Fruit fly (Drosophila melanogaster) whole organism, prepupa: ENCODE data around the gene bab1.

Experiments
- CG10631 ChIP-seq: fragments of 200-800 bp; sonication (Bioruptor generic); optimal IDR thresholded peaks from 2 replicates; lab custom pipeline; 2016; ENCODE audit warnings: missing biosample characterization, missing genetic modification characterization
- CG10669 ChIP-seq: fragments of 200-800 bp; sonication (Bioruptor generic); optimal IDR thresholded peaks from 3 replicates; lab custom pipeline; 2018; ENCODE audit warnings: missing biosample characterization, mild to moderate bottlenecking, missing genetic modification characterization, moderate library complexity
- CG11294 ChIP-seq: fragments of 200-800 bp; sonication (Bioruptor generic); IDR thresholded peaks from 2 replicates; pipeline ENCODE4 v1.3.6; 2022; ENCODE audit warnings: missing biosample characterization, missing genetic modification characterization
- CG11902 ChIP-seq: fragments of 200-800 bp; sonication (Bioruptor generic); optimal IDR thresholded peaks from 3 replicates; lab custom pipeline; 2016; ENCODE audit warnings: missing biosample characterization, missing genetic modification characterization
- CG15336 ChIP-seq: fragments of 200-800 bp; sonication (Bioruptor generic); IDR thresholded peaks from 2 replicates; pipeline ENCODE4 v1.3.6; 2022; ENCODE audit warnings: missing biosample characterization, missing genetic modification characterization
- CG1621 ChIP-seq: fragments of 200-800 bp; sonication (Bioruptor generic); optimal IDR thresholded peaks from 3 replicates; lab custom pipeline; 2018; ENCODE audit warnings: missing biosample characterization, mild to moderate bottlenecking, missing genetic modification characterization
- CG16779 ChIP-seq: fragments of 200-800 bp; sonication (Bioruptor generic); optimal IDR thresholded peaks from 3 replicates; lab custom pipeline; 2017; ENCODE audit warnings: missing biosample characterization, mild to moderate bottlenecking, missing genetic modification characterization
- CG3032 ChIP-seq: fragments of 200-800 bp; optimal IDR thresholded peaks from 2 replicates; lab custom pipeline; 2019; ENCODE audit warnings: missing biosample characterization, mild to moderate bottlenecking, missing genetic modification characterization, moderate library complexity
- CG31627 ChIP-seq: fragments of 200-800 bp; sonication (Bioruptor generic); optimal IDR thresholded peaks from 3 replicates; lab custom pipeline; 2016; ENCODE audit warnings: missing biosample characterization, missing genetic modification characterization
- CG32006 ChIP-seq: fragments of 200-800 bp; sonication (Bioruptor generic); optimal IDR thresholded peaks from 3 replicates; lab custom pipeline; 2017; ENCODE audit warnings: missing biosample characterization, mild to moderate bottlenecking, missing genetic modification characterization
- CG34406 ChIP-seq: fragments of 200-800 bp; sonication (Bioruptor generic); optimal IDR thresholded peaks from 3 replicates; lab custom pipeline; 2016; ENCODE audit warnings: missing biosample characterization, missing genetic modification characterization
- CG3919 ChIP-seq: fragments of 200-800 bp; sonication (Bioruptor generic); optimal IDR thresholded peaks from 3 replicates; lab custom pipeline; 2016; ENCODE audit warnings: missing biosample characterization, missing genetic modification characterization
- CG6163 ChIP-seq: fragments of 200-800 bp; sonication (Bioruptor generic); IDR thresholded peaks from 3 replicates; pipeline ENCODE4 v1.3.6; 2022; ENCODE audit warnings: missing biosample characterization, missing genetic modification characterization
- CG6792 ChIP-seq: fragments of 200-800 bp; sonication (Bioruptor generic); optimal IDR thresholded peaks from 3 replicates; lab custom pipeline; 2016; ENCODE audit warnings: missing biosample characterization, missing genetic modification characterization
- CG6808 ChIP-seq: fragments of 200-800 bp; sonication (Bioruptor generic); optimal IDR thresholded peaks from 3 replicates; lab custom pipeline; 2017; ENCODE audit warnings: missing biosample characterization, missing genetic modification characterization, mild to moderate bottlenecking, moderate library complexity, missing genetic modification reagents
- CG7368 ChIP-seq: fragments of 200-800 bp; sonication (Bioruptor generic); optimal IDR thresholded peaks from 3 replicates; lab custom pipeline; 2016; ENCODE audit warnings: missing biosample characterization, missing genetic modification characterization
- CG8119 ChIP-seq: fragments of 200-800 bp; sonication (Bioruptor generic); IDR thresholded peaks from 3 replicates; pipeline ENCODE4 v1.3.6; 2022; ENCODE audit warnings: missing biosample characterization, missing genetic modification characterization
- CG8632 ChIP-seq: fragments of 200-800 bp; sonication (Bioruptor generic); optimal IDR thresholded peaks from 3 replicates; lab custom pipeline; 2016; ENCODE audit warnings: missing biosample characterization, missing genetic modification characterization
- Eip93F ChIP-seq: fragments of 200-800 bp; sonication (Bioruptor generic); optimal IDR thresholded peaks from 2 replicates; lab custom pipeline; 2016; ENCODE audit warnings: missing biosample characterization, mild to moderate bottlenecking, missing genetic modification characterization
- Ets21C ChIP-seq: fragments of 200-800 bp; sonication (Bioruptor generic); optimal IDR thresholded peaks from 3 replicates; lab custom pipeline; 2016; ENCODE audit warnings: missing biosample characterization, missing genetic modification characterization
- Ets96B ChIP-seq: fragments of 200-800 bp; optimal IDR thresholded peaks from 2 replicates; lab custom pipeline; 2019; ENCODE audit warnings: missing biosample characterization, mild to moderate bottlenecking, missing genetic modification characterization, moderate library complexity
- Gug ChIP-seq: fragments of 200-800 bp; sonication (Bioruptor generic); IDR thresholded peaks from 2 replicates; pipeline ENCODE4 v1.3.6; 2022; ENCODE audit warnings: missing biosample characterization, missing genetic modification characterization
- Hr39 ChIP-seq: fragments of 200-800 bp; sonication (Bioruptor generic); optimal IDR thresholded peaks from 2 replicates; lab custom pipeline; 2016; ENCODE audit warnings: missing biosample characterization, missing genetic modification characterization
- Hr4 ChIP-seq: fragments of 200-800 bp; sonication (Bioruptor generic); optimal IDR thresholded peaks from 3 replicates; lab custom pipeline; 2016; ENCODE audit warnings: missing biosample characterization, missing genetic modification characterization
- Lpt ChIP-seq: fragments of 200-800 bp; sonication (Bioruptor generic); optimal IDR thresholded peaks from 3 replicates; lab custom pipeline; 2016; ENCODE audit warnings: missing biosample characterization, missing genetic modification characterization
- Met ChIP-seq: fragments of 200-800 bp; sonication (Bioruptor generic); optimal IDR thresholded peaks from 3 replicates; lab custom pipeline; 2016; ENCODE audit warnings: missing biosample characterization, missing genetic modification characterization
- Sox102F ChIP-seq: fragments of 200-800 bp; sonication (Bioruptor generic); optimal IDR thresholded peaks from 2 replicates; lab custom pipeline; 2016; ENCODE audit warnings: missing biosample characterization, mild to moderate bottlenecking, missing genetic modification characterization
- Sox14 ChIP-seq: fragments of 200-800 bp; sonication (Bioruptor generic); optimal IDR thresholded peaks from 3 replicates; lab custom pipeline; 2016; ENCODE audit warnings: missing biosample characterization, missing genetic modification characterization
- Sox15 ChIP-seq: fragments of 200-800 bp; sonication (Bioruptor generic); optimal IDR thresholded peaks from 3 replicates; lab custom pipeline; 2016; ENCODE audit warnings: missing biosample characterization, missing genetic modification characterization
- achi ChIP-seq: fragments of 200-800 bp; sonication (Bioruptor generic); optimal IDR thresholded peaks from 3 replicates; lab custom pipeline; 2016; ENCODE audit warnings: missing biosample characterization, missing genetic modification characterization
- cyc ChIP-seq: fragments of 200-800 bp; sonication (Bioruptor generic); optimal IDR thresholded peaks from 3 replicates; lab custom pipeline; 2016; ENCODE audit warnings: missing biosample characterization, missing genetic modification characterization
- dsx ChIP-seq: fragments of 200-800 bp; optimal IDR thresholded peaks from 3 replicates; lab custom pipeline; 2019; ENCODE audit warnings: missing biosample characterization, mild to moderate bottlenecking, missing genetic modification characterization, moderate library complexity; ENCODE audit not compliant: poor library complexity, severe bottlenecking
- esn ChIP-seq: fragments of 200-800 bp; sonication (Bioruptor generic); optimal IDR thresholded peaks from 2 replicates; lab custom pipeline; 2016; ENCODE audit warnings: missing biosample characterization, mild to moderate bottlenecking, missing genetic modification characterization, moderate library complexity
- fd59A ChIP-seq: fragments of 200-800 bp; sonication (Bioruptor generic); optimal IDR thresholded peaks from 2 replicates; lab custom pipeline; 2017; ENCODE audit warnings: missing biosample characterization, mild to moderate bottlenecking, missing genetic modification characterization, missing genetic modification reagents
- fd85E ChIP-seq: fragments of 200-800 bp; sonication (Bioruptor generic); optimal IDR thresholded peaks from 3 replicates; lab custom pipeline; 2016; ENCODE audit warnings: missing biosample characterization, missing genetic modification characterization
- fkh ChIP-seq: fragments of 200-800 bp; sonication (Bioruptor generic); optimal IDR thresholded peaks from 3 replicates; lab custom pipeline; 2017; ENCODE audit warnings: missing biosample characterization, mild to moderate bottlenecking, missing genetic modification characterization, moderate library complexity
- lz ChIP-seq: fragments of 200-800 bp; sonication (Bioruptor generic); optimal IDR thresholded peaks from 3 replicates; lab custom pipeline; 2016; ENCODE audit warnings: missing biosample characterization, missing genetic modification characterization
- net ChIP-seq: fragments of 200-800 bp; sonication (Bioruptor generic); optimal IDR thresholded peaks from 3 replicates; lab custom pipeline; 2016; ENCODE audit warnings: missing biosample characterization, missing genetic modification characterization
- pdm3 ChIP-seq: fragments of 200-800 bp; sonication (Bioruptor generic); optimal IDR thresholded peaks from 3 replicates; lab custom pipeline; 2016; ENCODE audit warnings: missing biosample characterization, missing genetic modification characterization
- salr ChIP-seq, 2 experiments: fragments of 200-800 bp; sonication (Bioruptor generic); optimal IDR thresholded peaks; 3 replicates each; lab custom pipeline; 2016 to 2018; ENCODE audit warnings: missing biosample characterization in 2 of 2, missing genetic modification characterization in 2 of 2, mild to moderate bottlenecking in 1 of 2
- spab ChIP-seq: fragments of 200-800 bp; sonication (Bioruptor generic); optimal IDR thresholded peaks from 2 replicates; lab custom pipeline; 2017; ENCODE audit warnings: missing biosample characterization, mild to moderate bottlenecking, missing genetic modification characterization, missing genetic modification reagents
- svp ChIP-seq: fragments of 200-800 bp; sonication (Bioruptor generic); peaks from one replicate; lab custom pipeline; 2016; ENCODE audit warnings: missing biosample characterization, missing genetic modification characterization
- topi ChIP-seq: fragments of 200-800 bp; sonication (Bioruptor generic); optimal IDR thresholded peaks from 3 replicates; lab custom pipeline; 2016; ENCODE audit warnings: missing biosample characterization, missing genetic modification characterization

bab1 gene

dm6 chr3L:1087321-1087720, 13.6 kb downstream of the bab1 start (continued):
- TF ChIP-seq topi (GFP tag; lab: Kevin White, UChicago) (peak; percentile 69), spab (GFP tag; lab: Kevin White, UChicago) (peak; percentile 41), CG34406 (GFP tag; lab: Kevin White, UChicago) (peak; percentile 22), CG3032 (tag; lab: Kevin White, UChicago) (peak; percentile 48), Sox102F (GFP tag; lab: Kevin White, UChicago) (peak; percentile 50), CG15336 (GFP tag; lab: Robert Waterston, UW) (0 out of 2 replicates have a peak, but pooled peaks have one; percentile 23), CG6163 (GFP tag; lab: Robert Waterston, UW) (peak; percentile 76), Ets96B (tag; lab: Kevin White, UChicago) (peak; percentile 62), CG11902 (peak; percentile 23), CG31627 (GFP tag; lab: Kevin White, UChicago) (peak; percentile 59), Sox14 (GFP tag; lab: Kevin White, UChicago) (peak; percentile 59), cyc (peak; percentile 66), Lpt (GFP tag; lab: Kevin White, UChicago) (no peak), fd85E (GFP tag; lab: Kevin White, UChicago) (no peak), Met (GFP tag; lab: Kevin White, UChicago) (peak; percentile 74), CG8119 (GFP tag; lab: Robert Waterston, UW) (0 out of 3 replicates have a peak, but pooled peaks have one; percentile 28), CG10631 (GFP tag; lab: Kevin White, UChicago) (peak; percentile 51)
- TF ChIP-seq, all 60 proteins: peak for 47

- TF ChIP-seq fkh (GFP tag; lab: Kevin White, UChicago) (peak; percentile 98), pdm3 (GFP tag; lab: Kevin White, UChicago) (no peak), CG3032 (tag; lab: Kevin White, UChicago) (no peak), Eip93F (GFP tag; lab: Kevin White, UChicago) (no peak), lz (GFP tag; lab: Kevin White, UChicago) (no peak), salr (GFP tag; optimal IDR thresholded peaks at IDR 0.05; lab: Kevin White, UChicago) (no peak)
Measured at dm6 chr3L:1086305-1086733, 14.6 kb downstream of the bab1 start.

- peak; percentile 63 for TF ChIP-seq net (GFP tag; lab: Kevin White, UChicago)
- peak; percentile 75 for TF ChIP-seq CG10669 (GFP tag; lab: Kevin White, UChicago)
- peak; percentile 50 for TF ChIP-seq CG11902
- TF ChIP-seq Sox15 (GFP tag; lab: Kevin White, UChicago) = peak; percentile 47
- peak; percentile 68 for TF ChIP-seq esn
- peak; percentile 72 for TF ChIP-seq CG6792 (GFP tag; lab: Kevin White, UChicago)
- TF ChIP-seq CG16779 = no peak
- peak; percentile 74 for TF ChIP-seq CG32006 (GFP tag; lab: Kevin White, UChicago)
- peak; percentile 51 for TF ChIP-seq Hr4 (GFP tag; lab: Kevin White, UChicago)
- TF ChIP-seq Ets96B (tag; lab: Kevin White, UChicago) = peak; percentile 67
- peak; percentile 2 for TF ChIP-seq Ets21C (GFP tag; lab: Kevin White, UChicago)
- peak; percentile 45; the same call in 1 of the 2 replicates for TF ChIP-seq CG15336 (GFP tag; lab: Robert Waterston, UW)
- TF ChIP-seq svp (GFP tag; lab: Kevin White, UChicago) = peak; percentile 51
- TF ChIP-seq Gug (GFP tag; lab: Robert Waterston, UW) = 0 out of 2 replicates have a peak, but pooled peaks have one; percentile 31
- TF ChIP-seq cyc = peak; percentile 27
- peak; percentile 69 for TF ChIP-seq CG3919
- peak; percentile 84 for TF ChIP-seq dsx (GFP tag; lab: Kevin White, UChicago)
- TF ChIP-seq achi (GFP tag; lab: Kevin White, UChicago) = peak; percentile 78
- peak; percentile 47 for TF ChIP-seq CG7368
- TF ChIP-seq CG6163 (GFP tag; lab: Robert Waterston, UW) = peak; percentile 86
- peak; percentile 38 to 65 for TF ChIP-seq salr (GFP tag; optimal IDR thresholded peaks at IDR 0.05; lab: Kevin White, UChicago)
- TF ChIP-seq fd59A (GFP tag; lab: Kevin White, UChicago) = peak; percentile 64
- peak; percentile 25; the same call in 1 of the 2 replicates for TF ChIP-seq CG11294 (GFP tag; lab: Robert Waterston, UW)
- TF ChIP-seq CG8119 (GFP tag; lab: Robert Waterston, UW) = peak; percentile 63
- TF ChIP-seq Eip93F (GFP tag; lab: Kevin White, UChicago) = no peak
- peak; percentile 84 for TF ChIP-seq CG10631 (GFP tag; lab: Kevin White, UChicago)
- peak; percentile 62 for TF ChIP-seq CG8632
- TF ChIP-seq CG31627 (GFP tag; lab: Kevin White, UChicago) = peak; percentile 14
- peak; percentile 78 for TF ChIP-seq CG1621
- peak; percentile 64 for TF ChIP-seq CG3032 (tag; lab: Kevin White, UChicago)
- peak; percentile 29 for TF ChIP-seq Met (GFP tag; lab: Kevin White, UChicago)
- peak; percentile 58 for TF ChIP-seq CG6808 (GFP tag; lab: Kevin White, UChicago)
- TF ChIP-seq lz (GFP tag; lab: Kevin White, UChicago) = peak; percentile 47
- peak; percentile 16 for TF ChIP-seq Hr39
Measured at dm6 chr3L:1084380-1085097, 16.4 kb downstream of the bab1 start.
